Fruit fly (Drosophila melanogaster): Measurements from ENCODE around the gene Bulli.

Bulli gene

DNA sequence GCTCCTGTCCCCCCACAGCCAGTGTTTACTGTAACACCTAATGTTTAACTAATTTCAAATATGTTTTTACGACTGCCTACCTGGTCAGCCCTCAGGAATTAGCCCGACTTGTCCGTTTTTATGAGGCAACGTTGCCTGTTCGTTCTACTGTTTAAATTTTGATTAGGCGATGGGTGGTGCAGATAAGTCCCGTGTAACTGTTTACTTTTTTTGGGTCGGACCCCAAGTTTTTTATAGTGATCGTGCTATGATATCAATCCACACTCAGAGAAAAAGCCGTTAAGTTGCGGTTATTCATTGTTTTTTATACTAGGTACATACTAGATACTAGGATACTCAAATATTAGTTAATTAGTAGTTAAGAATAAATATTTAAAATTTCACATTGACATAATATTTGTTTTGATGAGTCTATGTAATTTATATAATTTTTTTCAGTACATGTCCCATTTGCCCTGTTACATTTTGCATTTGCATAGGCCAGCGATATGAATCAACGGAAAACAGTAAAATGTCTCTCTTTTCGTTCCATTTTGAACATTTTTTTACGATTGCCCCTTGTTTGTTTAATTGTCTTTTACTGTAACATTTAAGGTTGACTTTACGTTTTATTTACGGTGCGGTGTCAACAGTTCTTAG is 20.7 kb upstream of the Bulli start (continued):
- no peak for TF ChIP-seq CG11456 (GFP tag; IDR thresholded peaks at IDR 0.05)
- no peak for TF ChIP-seq Sry-δ (GFP tag; optimal IDR thresholded peaks at IDR 0.05)
- TF ChIP-seq gce (GFP tag; IDR thresholded peaks at IDR 0.05) = no peak
- peak; percentile 40 for TF ChIP-seq CG4707 (GFP tag; optimal IDR thresholded peaks at IDR 0.05)
- peak; percentile 84 for TF ChIP-seq CoRest (tag; optimal IDR thresholded peaks at IDR 0.05)
- no peak for TF ChIP-seq fu2 (GFP tag; optimal IDR thresholded peaks at IDR 0.05)
- TF ChIP-seq mirr (GFP tag; optimal IDR thresholded peaks at IDR 0.05) = no peak
- peak; percentile 76 for TF ChIP-seq CG1602 (GFP tag; optimal IDR thresholded peaks at IDR 0.05)
- no peak for TF ChIP-seq repo (GFP tag; optimal IDR thresholded peaks at IDR 0.05)
- no peak for TF ChIP-seq dimm (GFP tag; IDR thresholded peaks at IDR 0.05)
- no peak for TF ChIP-seq Opbp (GFP tag; IDR thresholded peaks at IDR 0.05; ENCODE audit: partially characterized antibody)
- TF ChIP-seq lab (GFP tag; optimal IDR thresholded peaks at IDR 0.05) = peak; percentile 43
- peak; percentile 69 for TF ChIP-seq CG17359 (tag; optimal IDR thresholded peaks at IDR 0.05)
- peak; percentile 68 for TF ChIP-seq tgo (GFP tag; IDR thresholded peaks at IDR 0.05)
- TF ChIP-seq vvl (GFP tag; IDR thresholded peaks at IDR 0.05) = peak; percentile 83
- TF ChIP-seq CG33557 (GFP tag; optimal IDR thresholded peaks at IDR 0.05) = peak; percentile 80
- TF ChIP-seq NFAT (GFP tag; IDR thresholded peaks at IDR 0.05) = no peak
- TF ChIP-seq sima (GFP tag; optimal IDR thresholded peaks at IDR 0.05) = no peak
- TF ChIP-seq CG8281 (tag; optimal IDR thresholded peaks at IDR 0.05) = peak; percentile 17
- TF ChIP-seq CG12155 (GFP tag; optimal IDR thresholded peaks at IDR 0.05) = peak; percentile 43
- TF ChIP-seq GATAe (GFP tag; conservative IDR thresholded peaks at IDR 0.05) = no peak
- peak; percentile 76 for TF ChIP-seq oc (tag; optimal IDR thresholded peaks at IDR 0.05)
- TF ChIP-seq Xbp1 (GFP tag; optimal IDR thresholded peaks at IDR 0.05) = peak; percentile 62
- no peak for TF ChIP-seq mam (GFP tag; optimal IDR thresholded peaks at IDR 0.05)
- TF ChIP-seq CG3407 (GFP tag; optimal IDR thresholded peaks at IDR 0.05) = peak; percentile 44
- peak; percentile 86 for TF ChIP-seq CG17829 (tag; optimal IDR thresholded peaks at IDR 0.05)
- TF ChIP-seq CG14860 (GFP tag; IDR thresholded peaks at IDR 0.05; ENCODE audit: partially characterized antibody) = no peak
- peak; percentile 57 for TF ChIP-seq CG32772 (GFP tag; IDR thresholded peaks at IDR 0.05)
- TF ChIP-seq nerfin-1 (tag; optimal IDR thresholded peaks at IDR 0.05) = peak; percentile 46
- no peak for TF ChIP-seq Camta (GFP tag; optimal IDR thresholded peaks at IDR 0.05)
- TF ChIP-seq CG30020 (tag; optimal IDR thresholded peaks at IDR 0.05) = peak; percentile 35
- TF ChIP-seq unpg (GFP tag; optimal IDR thresholded peaks at IDR 0.05) = peak; percentile 77
- no peak for TF ChIP-seq CG7928 (GFP tag; optimal IDR thresholded peaks at IDR 0.05)
- TF ChIP-seq kni (GFP tag; optimal IDR thresholded peaks at IDR 0.05) = peak; percentile 24
- no peak for TF ChIP-seq CG10321 (GFP tag; IDR thresholded peaks at IDR 0.05)
- no peak for TF ChIP-seq CG12236 (GFP tag; optimal IDR thresholded peaks at IDR 0.05)
- 0 out of 3 replicates have a peak, but pooled peaks have one; percentile 39 for TF ChIP-seq CG11093 (GFP tag; IDR thresholded peaks at IDR 0.05)
- TF ChIP-seq CG7786 (GFP tag; optimal IDR thresholded peaks at IDR 0.05) = no peak
- no peak for TF ChIP-seq Gsc (GFP tag; IDR thresholded peaks at IDR 0.05)
- peak; percentile 66 for TF ChIP-seq ttk (GFP tag; IDR thresholded peaks at IDR 0.05)
- TF ChIP-seq ems (GFP tag; optimal IDR thresholded peaks at IDR 0.05) = no peak
- no peak for TF ChIP-seq h (optimal IDR thresholded peaks at IDR 0.05)
- peak; percentile 59; the same call in 1 of the 3 replicates for TF ChIP-seq CG34422 (GFP tag; IDR thresholded peaks at IDR 0.05)
- TF ChIP-seq az2 (GFP tag; optimal IDR thresholded peaks at IDR 0.05) = peak; percentile 77
- TF ChIP-seq CG10147 (GFP tag; optimal IDR thresholded peaks at IDR 0.05) = peak; percentile 28
- no peak for TF ChIP-seq CG9797 (GFP tag; optimal IDR thresholded peaks at IDR 0.05)
- no peak for TF ChIP-seq bbx (GFP tag; IDR thresholded peaks at IDR 0.05; ENCODE audit: partially characterized antibody)
- no peak for TF ChIP-seq CG3995 (GFP tag; optimal IDR thresholded peaks at IDR 0.05)
- peak; percentile 20; the same call in 1 of the 2 replicates for TF ChIP-seq chm (GFP tag; IDR thresholded peaks at IDR 0.05)
- no peak for TF ChIP-seq nom (GFP tag; optimal IDR thresholded peaks at IDR 0.05)

Measured in whole organism, embryonic.